Fruit fly (Drosophila melanogaster): ENCODE results near the gene CG6204.

dm6 chr3R:24220845-24221244 is 27.2 kb downstream of the CG6204 start, which contains the start of gene cav:
- TF ChIP-seq CG6765 (GFP tag; optimal IDR thresholded peaks at IDR 0.05) (no peak), CG15479 (GFP tag; optimal IDR thresholded peaks at IDR 0.05) (peak; percentile 78), CG16863 (GFP tag; optimal IDR thresholded peaks at IDR 0.05) (no peak), Rfx (GFP tag; IDR thresholded peaks at IDR 0.05) (no peak), scrt (GFP tag; optimal IDR thresholded peaks at IDR 0.05) (no peak), CG8478 (optimal IDR thresholded peaks at IDR 0.05) (no peak), CG3995 (GFP tag; optimal IDR thresholded peaks at IDR 0.05) (no peak)
